Fruit fly (Drosophila melanogaster) whole organism: ENCODE results near the gene DIP1.
"Not testable (repeated sequence)": the region's sequence is repeated elsewhere in the genome, so short reads cannot be mapped to it uniquely, and the experiment has no call there.

Source experiments
- CG8478 ChIP-seq: fragments of >200 bp; optimal IDR thresholded peaks from 2 replicates; lab custom pipeline; 2018; ENCODE audit warnings: inconsistent platforms
- Dll ChIP-seq: fragments of >200 bp; optimal IDR thresholded peaks from 2 replicates; lab custom pipeline; 2017
- EcR ChIP-seq, 2 experiments: fragments of >200 bp; optimal IDR thresholded peaks; 2 replicates each; lab custom pipeline; 2017; ENCODE audit warnings: missing biosample characterization in 2 of 2, missing genetic modification characterization in 2 of 2, missing genetic modification reagents in 2 of 2
- pan ChIP-seq: fragments of >200 bp; optimal IDR thresholded peaks from 2 replicates; lab custom pipeline; 2017
- psq ChIP-seq: fragments of >200 bp; optimal IDR thresholded peaks from 2 replicates; lab custom pipeline; 2017
- usp ChIP-seq: fragments of >200 bp; optimal IDR thresholded peaks from 2 replicates; lab custom pipeline; 2017; ENCODE audit warnings: missing biosample characterization, missing genetic modification characterization, mixed read lengths

DIP1 gene

dm6 chrX:21629482-21630159 lies at the start of gene DIP1:
Gene DIP1 (minus strand): TSS chrX:21630148.
- TF ChIP-seq CG8478 (lab: Kevin White, UChicago) (no peak), pan (lab: Kevin White, UChicago) (no peak), psq (no peak), usp (GFP tag; lab: Kevin White, UChicago) (no peak), EcR (GFP tag; optimal IDR thresholded peaks at IDR 0.05; lab: Kevin White, UChicago) (no peak)

- TF ChIP-seq EcR (GFP tag; optimal IDR thresholded peaks at IDR 0.05; lab: Kevin White, UChicago) (no peak), psq (no peak), pan (lab: Kevin White, UChicago) (no peak), Dll (no peak), usp (GFP tag; lab: Kevin White, UChicago) (no peak), CG8478 (lab: Kevin White, UChicago) (no peak)
Observed at dm6 chrX:21632852-21633251, 2.9 kb upstream of the DIP1 start.

- TF ChIP-seq EcR (GFP tag; optimal IDR thresholded peaks at IDR 0.05; lab: Kevin White, UChicago): no peak
- no peak for TF ChIP-seq psq
- TF ChIP-seq pan (lab: Kevin White, UChicago): no peak
- TF ChIP-seq CG8478 (lab: Kevin White, UChicago): no peak
Observed at dm6 chrX:21632213-21632612, 2.3 kb upstream of the DIP1 start.

- TF ChIP-seq pan (lab: Kevin White, UChicago) (no peak), Dll (no peak), EcR (GFP tag; optimal IDR thresholded peaks at IDR 0.05; lab: Kevin White, UChicago) (no peak), psq (no peak), CG8478 (lab: Kevin White, UChicago) (no peak), usp (GFP tag; lab: Kevin White, UChicago) (no peak)
Observed at dm6 chrX:21631452-21631851, 1.5 kb upstream of the DIP1 start.

- TF ChIP-seq usp (GFP tag; lab: Kevin White, UChicago) (no peak), CG8478 (lab: Kevin White, UChicago) (no peak), EcR (GFP tag; optimal IDR thresholded peaks at IDR 0.05; lab: Kevin White, UChicago) (no peak), Dll (no peak), pan (lab: Kevin White, UChicago) (no peak), psq (no peak)
Observed at dm6 chrX:21630160-21630738, 301 bp upstream of the DIP1 start.

- not testable (repeated sequence) for TF ChIP-seq EcR (GFP tag; optimal IDR thresholded peaks at IDR 0.05; lab: Kevin White, UChicago); usp (GFP tag; lab: Kevin White, UChicago); Dll
Observed at dm6 chrX:21623641-21624040, 6.3 kb downstream of the DIP1 start, which contains the start of gene CG32500. Gene CG32500 (minus strand): TSS chrX:21623750.

- not testable (repeated sequence) for TF ChIP-seq EcR (GFP tag; optimal IDR thresholded peaks at IDR 0.05; lab: Kevin White, UChicago); psq; usp (GFP tag; lab: Kevin White, UChicago)
Observed at dm6 chrX:21621004-21621403, 8.9 kb downstream of the DIP1 start, which contains the start of gene CG32819. Gene CG32819 (minus strand): TSS chrX:21621104.

dm6 chrX:21617517-21617916 lies 12.4 kb downstream of the DIP1 start, which contains the start of gene CG32857:
Gene CG32857 (minus strand): TSS chrX:21617617.
- TF ChIP-seq CG8478 (lab: Kevin White, UChicago); psq; EcR (GFP tag; optimal IDR thresholded peaks at IDR 0.05; lab: Kevin White, UChicago): not testable (repeated sequence)

- not testable (repeated sequence) for TF ChIP-seq Dll; pan (lab: Kevin White, UChicago); psq
Observed at dm6 chrX:21615139-21615538, 14.8 kb downstream of the DIP1 start, which contains the start of gene CG32820. Gene CG32820 (minus strand): TSS chrX:21615239.

dm6 chrX:21611426-21611825 lies 18.5 kb downstream of the DIP1 start, which contains the start of gene CG33502:
Gene CG33502 (minus strand): TSS chrX:21611526.
- TF ChIP-seq pan (lab: Kevin White, UChicago); EcR (GFP tag; optimal IDR thresholded peaks at IDR 0.05; lab: Kevin White, UChicago); Dll: not testable (repeated sequence)

dm6 chrX:21608820-21609219 lies 21.1 kb downstream of the DIP1 start, which contains the start of gene CG17450:
Gene CG17450 (minus strand): TSS chrX:21608920.
- TF ChIP-seq psq; usp (GFP tag; lab: Kevin White, UChicago); EcR (GFP tag; optimal IDR thresholded peaks at IDR 0.05; lab: Kevin White, UChicago): not testable (repeated sequence)

- TF ChIP-seq Dll (no peak), usp (GFP tag; lab: Kevin White, UChicago) (no peak), EcR (GFP tag; optimal IDR thresholded peaks at IDR 0.05; lab: Kevin White, UChicago) (no peak)
Observed at dm6 chrX:21605514-21605913, 24.4 kb downstream of the DIP1 start.
